Fruit fly (Drosophila melanogaster): ENCODE results near the gene sta.
A peak's percentile ranks its signal among the peaks of the same experiment; 100 is the strongest.

sta gene

DNA sequence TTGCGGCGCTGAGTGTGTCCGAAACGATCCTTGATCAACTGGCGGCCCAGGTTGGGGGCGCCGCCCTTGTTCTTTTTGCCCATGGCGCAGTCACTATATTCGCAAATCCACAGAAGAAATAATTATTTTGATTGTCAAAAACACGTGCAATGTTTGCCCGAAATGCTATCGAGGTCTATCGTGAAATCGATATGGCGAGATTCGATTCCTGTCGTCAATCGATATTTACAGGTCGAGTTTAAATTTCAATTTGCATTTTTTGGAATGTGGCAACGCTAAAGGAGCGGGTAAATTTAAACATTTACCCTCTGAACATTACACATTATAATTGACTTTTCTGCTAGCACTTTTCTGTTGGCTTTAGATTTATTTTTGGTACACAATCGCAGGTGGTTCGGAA lies 19.2 kb downstream of the sta start, which contains the start of gene Ns3 (continued):
- no peak for TF ChIP-seq CG10366 (GFP tag; IDR thresholded peaks at IDR 0.05)
- TF ChIP-seq Optix (GFP tag; IDR thresholded peaks at IDR 0.05), result no peak
- no peak for TF ChIP-seq tx (GFP tag; optimal IDR thresholded peaks at IDR 0.05)
- TF ChIP-seq Sox102F (GFP tag; optimal IDR thresholded peaks at IDR 0.05), result no peak
- no peak for TF ChIP-seq dysf (GFP tag; IDR thresholded peaks at IDR 0.05)
- TF ChIP-seq Xbp1 (GFP tag; optimal IDR thresholded peaks at IDR 0.05), result no peak
- no peak for TF ChIP-seq dan (GFP tag; IDR thresholded peaks at IDR 0.05)
- TF ChIP-seq CG43689 (GFP tag; IDR thresholded peaks at IDR 0.05), result no peak
- TF ChIP-seq amos (GFP tag; IDR thresholded peaks at IDR 0.05; ENCODE audit: partially characterized antibody), result peak; percentile 88
- no peak for TF ChIP-seq tgo (GFP tag; IDR thresholded peaks at IDR 0.05)
- TF ChIP-seq Hmr (GFP tag; optimal IDR thresholded peaks at IDR 0.05), result no peak
- TF ChIP-seq CG1529 (GFP tag; optimal IDR thresholded peaks at IDR 0.05), result no peak
- peak; percentile 9 for TF ChIP-seq CG4617 (GFP tag; optimal IDR thresholded peaks at IDR 0.05; ENCODE audit: borderline replicate concordance)
- TF ChIP-seq Ada2b (GFP tag; IDR thresholded peaks at IDR 0.05), result no peak
- peak; percentile 95 for TF ChIP-seq CG13287 (GFP tag; IDR thresholded peaks at IDR 0.05; ENCODE audit: partially characterized antibody)
- TF ChIP-seq Camta (GFP tag; optimal IDR thresholded peaks at IDR 0.05), result no peak
- no peak for TF ChIP-seq CG8388 (GFP tag; optimal IDR thresholded peaks at IDR 0.05)
- peak; percentile 72 for TF ChIP-seq Max (GFP tag; optimal IDR thresholded peaks at IDR 0.05)
- TF ChIP-seq mam (GFP tag; optimal IDR thresholded peaks at IDR 0.05), result no peak
- no peak for TF ChIP-seq CG16779 (GFP tag; IDR thresholded peaks at IDR 0.05)
- no peak for TF ChIP-seq Mad (GFP tag; optimal IDR thresholded peaks at IDR 0.05)
- no peak for TF ChIP-seq CoRest (tag; optimal IDR thresholded peaks at IDR 0.05)
- TF ChIP-seq D (optimal IDR thresholded peaks at IDR 0.05), result no peak
- no peak for TF ChIP-seq D (GFP tag; optimal IDR thresholded peaks at IDR 0.05)
- no peak for TF ChIP-seq CG9437 (GFP tag; optimal IDR thresholded peaks at IDR 0.05)
- no peak for TF ChIP-seq wor (GFP tag; IDR thresholded peaks at IDR 0.05)
- TF ChIP-seq Dfd (GFP tag; optimal IDR thresholded peaks at IDR 0.05), result no peak
- TF ChIP-seq CG2116 (GFP tag; optimal IDR thresholded peaks at IDR 0.05), result peak; percentile 82
- TF ChIP-seq hth (optimal IDR thresholded peaks at IDR 0.05), result no peak
- no peak for TF ChIP-seq TFAM (GFP tag; optimal IDR thresholded peaks at IDR 0.05)
- TF ChIP-seq Fer1 (GFP tag; optimal IDR thresholded peaks at IDR 0.05), result no peak
- no peak for TF ChIP-seq CG12236 (GFP tag; optimal IDR thresholded peaks at IDR 0.05)
- TF ChIP-seq sima (GFP tag; optimal IDR thresholded peaks at IDR 0.05), result no peak
- TF ChIP-seq kni (GFP tag; optimal IDR thresholded peaks at IDR 0.05), result no peak
- no peak for TF ChIP-seq shn (GFP tag; optimal IDR thresholded peaks at IDR 0.05)
- TF ChIP-seq CG12219 (GFP tag; optimal IDR thresholded peaks at IDR 0.05), result no peak
- TF ChIP-seq CG11456 (GFP tag; IDR thresholded peaks at IDR 0.05), result no peak
- no peak for TF ChIP-seq Chrac-16 (GFP tag; optimal IDR thresholded peaks at IDR 0.05)
- TF ChIP-seq toy (GFP tag; IDR thresholded peaks at IDR 0.05), result no peak
- no peak for TF ChIP-seq slp2 (GFP tag; optimal IDR thresholded peaks at IDR 0.05)
- TF ChIP-seq CG7357 (GFP tag; IDR thresholded peaks at IDR 0.05), result no peak
- no peak for TF ChIP-seq CG7271 (tag; optimal IDR thresholded peaks at IDR 0.05)
- peak; percentile 95 for TF ChIP-seq E2f2 (GFP tag; IDR thresholded peaks at IDR 0.05)
- no peak for TF ChIP-seq danr (GFP tag; IDR thresholded peaks at IDR 0.05)
- no peak for TF ChIP-seq fru (optimal IDR thresholded peaks at IDR 0.05)
- no peak for TF ChIP-seq dmrt11E (tag; optimal IDR thresholded peaks at IDR 0.05)
- no peak for TF ChIP-seq Ptx1 (GFP tag; IDR thresholded peaks at IDR 0.05)
- TF ChIP-seq CG3847 (GFP tag; IDR thresholded peaks at IDR 0.05), result peak; percentile 32; the same call in 1 of the 2 replicates
- no peak for TF ChIP-seq CG17568 (GFP tag; optimal IDR thresholded peaks at IDR 0.05)
- no peak for TF ChIP-seq wek (GFP tag; optimal IDR thresholded peaks at IDR 0.05)
- no peak for TF ChIP-seq CG8765 (GFP tag; IDR thresholded peaks at IDR 0.05)
- peak; percentile 64 for TF ChIP-seq trem (tag; optimal IDR thresholded peaks at IDR 0.05)
- TF ChIP-seq sna (GFP tag; IDR thresholded peaks at IDR 0.05; ENCODE audit: partially characterized antibody), result peak; percentile 88
